Fruit fly (Drosophila melanogaster) whole organism, embryonic: ENCODE results near the gene Clc.

ENCODE experiments used
- ATbp ChIP-seq: fragments of 200-800 bp; sonication (Bioruptor generic); optimal IDR thresholded peaks from 2 replicates; lab custom pipeline; 2017; ENCODE audit warnings: missing biosample characterization, mild to moderate bottlenecking, missing genetic modification characterization, missing genetic modification reagents
- B-H1 ChIP-seq: fragments of 200-800 bp; sonication (Bioruptor generic); IDR thresholded peaks from 3 replicates; pipeline ENCODE4 v1.3.6; 2022; ENCODE audit warnings: missing biosample characterization, missing genetic modification characterization
- CG10267 ChIP-seq: fragments of 200-800 bp; sonication (Bioruptor generic); optimal IDR thresholded peaks from 2 replicates; lab custom pipeline; 2018; ENCODE audit warnings: missing biosample characterization, mild to moderate bottlenecking, missing genetic modification characterization, moderate library complexity
- CG13287 ChIP-seq: fragments of 200-800 bp; sonication (Bioruptor generic); IDR thresholded peaks from 2 replicates; pipeline ENCODE4 v1.3.6; 2022; ENCODE audit warnings: missing biosample characterization, missing genetic modification characterization; ENCODE audit not compliant: partially characterized antibody
- CG14965 ChIP-seq: fragments of 200-800 bp; sonication (Bioruptor generic); optimal IDR thresholded peaks from 2 replicates; lab custom pipeline; 2016; ENCODE audit warnings: missing biosample characterization, missing genetic modification characterization, borderline replicate concordance
- CG15514 ChIP-seq: fragments of 200-800 bp; sonication (Bioruptor generic); optimal IDR thresholded peaks from 3 replicates; lab custom pipeline; 2017; ENCODE audit warnings: missing biosample characterization, missing genetic modification characterization, mild to moderate bottlenecking, moderate library complexity, missing genetic modification reagents
- CG16813 ChIP-seq: fragments of 200-800 bp; sonication (Bioruptor generic); IDR thresholded peaks from 3 replicates; pipeline ENCODE4 v1.3.6; 2022; ENCODE audit warnings: missing biosample characterization, missing genetic modification characterization; ENCODE audit not compliant: partially characterized antibody
- CG17612 ChIP-seq: fragments of 200-800 bp; sonication (Bioruptor generic); IDR thresholded peaks from 2 replicates; pipeline ENCODE4 v1.3.6; 2022; ENCODE audit warnings: missing biosample characterization, missing genetic modification characterization
- CG17829 ChIP-seq: fragments of 200-800 bp; optimal IDR thresholded peaks from 2 replicates; lab custom pipeline; 2019; ENCODE audit warnings: missing biosample characterization, mild to moderate bottlenecking, missing genetic modification characterization, moderate library complexity
- CG2116 ChIP-seq: fragments of 200-800 bp; sonication (Bioruptor generic); optimal IDR thresholded peaks from 3 replicates; lab custom pipeline; 2018; ENCODE audit warnings: missing biosample characterization, mild to moderate bottlenecking, missing genetic modification characterization
- CG31224 ChIP-seq: fragments of 200-800 bp; sonication (Bioruptor generic); IDR thresholded peaks from 2 replicates; pipeline ENCODE4 v1.3.6; 2022; ENCODE audit warnings: missing biosample characterization, missing genetic modification characterization
- CG31441 ChIP-seq: fragments of 200-800 bp; sonication (Bioruptor generic); IDR thresholded peaks from 2 replicates; pipeline ENCODE4 v1.3.6; 2022; ENCODE audit warnings: missing biosample characterization, missing genetic modification characterization
- CG3407 ChIP-seq: fragments of 200-800 bp; sonication (Bioruptor generic); optimal IDR thresholded peaks from 2 replicates; lab custom pipeline; 2018; ENCODE audit warnings: missing biosample characterization, mild to moderate bottlenecking, missing genetic modification characterization
- CG34376 ChIP-seq: fragments of 200-800 bp; sonication (Bioruptor generic); optimal IDR thresholded peaks from 2 replicates; lab custom pipeline; 2018; ENCODE audit warnings: missing biosample characterization, mild to moderate bottlenecking, missing genetic modification characterization
- CG34422 ChIP-seq: fragments of 200-800 bp; sonication (Bioruptor generic); IDR thresholded peaks from 3 replicates; pipeline ENCODE4 v1.3.6; 2022; ENCODE audit warnings: missing biosample characterization, missing genetic modification characterization
- CG4404 ChIP-seq: fragments of 200-800 bp; sonication (Bioruptor generic); IDR thresholded peaks from 2 replicates; pipeline ENCODE4 v1.3.6; 2022; ENCODE audit warnings: missing biosample characterization, missing genetic modification characterization
- CG5245 ChIP-seq: fragments of 200-800 bp; sonication (Bioruptor generic); optimal IDR thresholded peaks from 3 replicates; lab custom pipeline; 2016; ENCODE audit warnings: missing biosample characterization, missing genetic modification characterization
- CG7928 ChIP-seq: fragments of 200-800 bp; sonication (Bioruptor generic); optimal IDR thresholded peaks from 2 replicates; lab custom pipeline; 2017; ENCODE audit warnings: missing biosample characterization, mild to moderate bottlenecking, missing genetic modification characterization
- CG8478 ChIP-seq: fragments of >200 bp; optimal IDR thresholded peaks from 2 replicates; lab custom pipeline; 2018
- CG8944 ChIP-seq: fragments of 200-800 bp; sonication (Bioruptor generic); optimal IDR thresholded peaks from 3 replicates; lab custom pipeline; 2016; ENCODE audit warnings: missing biosample characterization, missing genetic modification characterization
- CG9932 ChIP-seq: fragments of 200-800 bp; sonication (Bioruptor generic); IDR thresholded peaks from 2 replicates; pipeline ENCODE4 v1.3.6; 2022; ENCODE audit warnings: missing biosample characterization, missing genetic modification characterization
- Camta ChIP-seq: fragments of 200-800 bp; sonication (Bioruptor generic); optimal IDR thresholded peaks from 2 replicates; lab custom pipeline; 2016; ENCODE audit warnings: missing biosample characterization, missing genetic modification characterization
- E2f2 ChIP-seq: fragments of 200-800 bp; sonication (Bioruptor generic); IDR thresholded peaks from 2 replicates; pipeline ENCODE4 v1.3.6; 2022; ENCODE audit warnings: missing biosample characterization, missing genetic modification characterization
- Fer3 ChIP-seq: fragments of 200-800 bp; sonication (Bioruptor generic); optimal IDR thresholded peaks from 2 replicates; lab custom pipeline; 2018; ENCODE audit warnings: missing biosample characterization, mild to moderate bottlenecking, missing genetic modification characterization, moderate library complexity
- Hr3 ChIP-seq: fragments of 200-800 bp; sonication (Bioruptor generic); optimal IDR thresholded peaks from 3 replicates; lab custom pipeline; 2016; ENCODE audit warnings: missing biosample characterization, missing genetic modification characterization
- Lhr ChIP-seq: fragments of 200-800 bp; sonication (Bioruptor generic); optimal IDR thresholded peaks from 3 replicates; lab custom pipeline; 2017; ENCODE audit warnings: mild to moderate bottlenecking, missing biosample characterization, missing genetic modification reagents, missing genetic modification characterization
- Med ChIP-seq: fragments of 200-800 bp; sonication (Bioruptor generic); peaks from one replicate; lab custom pipeline; 2016; ENCODE audit warnings: missing biosample characterization, missing genetic modification characterization, mild to moderate bottlenecking, inconsistent platforms, moderate library complexity
- Myb ChIP-seq: fragments of 200-800 bp; sonication (Bioruptor generic); optimal IDR thresholded peaks from 2 replicates; lab custom pipeline; 2016; ENCODE audit warnings: missing biosample characterization, missing genetic modification characterization
- Neu2 ChIP-seq: fragments of 200-800 bp; sonication (Bioruptor generic); optimal IDR thresholded peaks from 3 replicates; lab custom pipeline; 2016; ENCODE audit warnings: missing biosample characterization, missing genetic modification characterization, borderline replicate concordance
- Opbp ChIP-seq: fragments of 200-800 bp; sonication (Bioruptor generic); IDR thresholded peaks from 3 replicates; pipeline ENCODE4 v1.3.6; 2022; ENCODE audit warnings: missing biosample characterization, missing genetic modification characterization; ENCODE audit not compliant: partially characterized antibody
- Sin3A ChIP-seq: fragments of >200 bp; optimal IDR thresholded peaks from 2 replicates; lab custom pipeline; 2018
- Sox100B ChIP-seq: fragments of 200-800 bp; sonication (Bioruptor generic); optimal IDR thresholded peaks from 3 replicates; lab custom pipeline; 2018; ENCODE audit warnings: missing biosample characterization, mild to moderate bottlenecking, missing genetic modification characterization
- Xrp1 ChIP-seq: fragments of 200-800 bp; sonication (Bioruptor generic); IDR thresholded peaks from 2 replicates; pipeline ENCODE4 v1.3.6; 2022; ENCODE audit warnings: missing biosample characterization, missing genetic modification characterization
- chif ChIP-seq, 2 experiments: fragments of 200-800 bp; sonication (Bioruptor generic); optimal IDR thresholded peaks; 3 replicates each; lab custom pipeline; 2016; ENCODE audit warnings: missing biosample characterization in 2 of 2, missing genetic modification characterization in 2 of 2
- chm ChIP-seq: fragments of 200-800 bp; sonication (Bioruptor generic); IDR thresholded peaks from 2 replicates; pipeline ENCODE4 v1.3.6; 2022; ENCODE audit warnings: missing biosample characterization, missing genetic modification characterization
- danr ChIP-seq: fragments of 200-800 bp; sonication (Bioruptor generic); IDR thresholded peaks from 2 replicates; pipeline ENCODE4 v1.3.6; 2022; ENCODE audit warnings: missing biosample characterization, missing genetic modification characterization
- dm ChIP-seq: fragments of 200-800 bp; sonication (Bioruptor generic); optimal IDR thresholded peaks from 3 replicates; lab custom pipeline; 2016; ENCODE audit warnings: missing biosample characterization, missing genetic modification characterization
- exex ChIP-seq: fragments of 200-800 bp; sonication (Bioruptor generic); optimal IDR thresholded peaks from 4 replicates; lab custom pipeline; 2018; ENCODE audit warnings: missing biosample characterization, mild to moderate bottlenecking, missing genetic modification characterization, moderate library complexity
- hkb ChIP-seq, 2 experiments: fragments of 200-800 bp in 1 of 2; fragments of >200 bp in 1 of 2; sonication (Bioruptor generic) in 1 of 2; IDR thresholded peaks in 1 of 2; optimal IDR thresholded peaks in 1 of 2; 2 replicates each; pipeline versions ENCODE4 v1.3.6 to Lab custom; 2017 to 2022; ENCODE audit warnings: missing biosample characterization in 1 of 2, missing genetic modification characterization in 1 of 2
- hth ChIP-seq: fragments of >200 bp; optimal IDR thresholded peaks from 2 replicates; lab custom pipeline; 2017; ENCODE audit warnings: inconsistent platforms
- lab ChIP-seq: fragments of 200-800 bp; sonication (Bioruptor generic); optimal IDR thresholded peaks from 3 replicates; lab custom pipeline; 2017; ENCODE audit warnings: missing biosample characterization, missing genetic modification characterization, mild to moderate bottlenecking, moderate library complexity, missing genetic modification reagents
- lola ChIP-seq, 3 experiments: fragments of >200 bp in 2 of 3; fragments of 200-800 bp in 1 of 3; sonication (Bioruptor generic) in 1 of 3; optimal IDR thresholded peaks; 2 replicates each; lab custom pipeline; 2017 to 2019; ENCODE audit warnings: missing biosample characterization in 3 of 3, missing genetic modification characterization in 3 of 3, mild to moderate bottlenecking in 1 of 3, moderate library complexity in 1 of 3
- mirr ChIP-seq: fragments of 200-800 bp; sonication (Bioruptor generic); optimal IDR thresholded peaks from 3 replicates; lab custom pipeline; 2018; ENCODE audit warnings: missing biosample characterization, mild to moderate bottlenecking, missing genetic modification characterization
- prd ChIP-seq, 3 experiments: fragments of >200 bp in 2 of 3; fragments of 200-800 bp in 1 of 3; sonication (Bioruptor generic) in 1 of 3; optimal IDR thresholded peaks in 2 of 3; IDR thresholded peaks in 1 of 3; 2 replicates in 2 of 3; 3 replicates in 1 of 3; pipeline versions ENCODE4 v1.3.6 to Lab custom; 2017 to 2022; ENCODE audit warnings: missing biosample characterization in 1 of 3, missing genetic modification characterization in 1 of 3
- ranshi ChIP-seq: fragments of 200-800 bp; sonication (Bioruptor generic); IDR thresholded peaks from 2 replicates; pipeline ENCODE4 v1.3.6; 2022; ENCODE audit warnings: missing biosample characterization, missing genetic modification characterization
- slp2 ChIP-seq: fragments of 200-800 bp; sonication (Bioruptor generic); optimal IDR thresholded peaks from 2 replicates; lab custom pipeline; 2016; ENCODE audit warnings: missing biosample characterization, missing genetic modification characterization
- sna ChIP-seq: fragments of 200-800 bp; sonication (Bioruptor generic); IDR thresholded peaks from 2 replicates; pipeline ENCODE4 v1.3.6; 2022; ENCODE audit warnings: missing biosample characterization, missing genetic modification characterization; ENCODE audit not compliant: partially characterized antibody
- tna ChIP-seq: fragments of 200-800 bp; sonication (Bioruptor generic); IDR thresholded peaks from 2 replicates; pipeline ENCODE4 v1.3.6; 2022; ENCODE audit warnings: missing biosample characterization, missing genetic modification characterization; ENCODE audit not compliant: partially characterized antibody
- unc-4 ChIP-seq: fragments of 200-800 bp; sonication (Bioruptor generic); IDR thresholded peaks from 2 replicates; pipeline ENCODE4 v1.3.6; 2022; ENCODE audit warnings: missing biosample characterization, missing genetic modification characterization; ENCODE audit not compliant: partially characterized antibody

Gene Clc

DNA sequence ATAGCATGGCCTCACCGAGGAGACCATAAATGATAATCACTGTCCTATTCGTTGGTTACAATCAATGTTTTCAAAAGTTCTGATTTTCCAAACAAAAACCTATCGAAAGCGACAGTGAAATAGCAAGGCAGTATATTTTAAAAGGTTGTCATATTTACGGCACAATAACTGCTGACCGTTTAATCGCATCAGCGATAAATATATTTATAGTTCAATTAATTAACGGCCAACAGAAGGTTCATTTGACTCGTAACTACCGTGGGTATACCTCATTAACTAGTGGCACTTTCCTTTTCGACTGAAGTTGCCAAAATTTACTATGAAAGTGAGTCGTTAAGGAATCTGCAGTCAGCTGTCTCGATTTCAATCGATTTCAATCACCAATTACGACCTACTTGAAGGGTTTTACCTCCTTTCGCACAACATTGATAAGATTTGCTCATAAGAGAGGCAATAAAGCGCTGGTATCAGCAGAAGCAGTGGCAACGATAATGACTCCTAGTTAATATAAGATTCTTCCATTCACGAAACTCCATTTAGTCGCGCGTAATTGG is 17.4 kb upstream of the Clc start, which contains the start of gene CG17147 (continued):
- peak; percentile 16 for TF ChIP-seq lab (GFP tag; lab: Kevin White, UChicago)
- TF ChIP-seq CG31224 (GFP tag; lab: Robert Waterston, UW) = no peak
- TF ChIP-seq Neu2 (GFP tag; lab: Kevin White, UChicago) = no peak
- TF ChIP-seq Camta (GFP tag; lab: Kevin White, UChicago) = no peak
- TF ChIP-seq tna (GFP tag; lab: Robert Waterston, UW) = no peak
- no peak for TF ChIP-seq CG8944 (GFP tag; lab: Kevin White, UChicago)
- TF ChIP-seq ranshi (GFP tag; lab: Robert Waterston, UW) = no peak
- TF ChIP-seq CG9932 (GFP tag; lab: Robert Waterston, UW) = no peak
- peak; percentile 19 for TF ChIP-seq mirr (GFP tag; lab: Kevin White, UChicago)
- TF ChIP-seq CG10267 = no peak
- TF ChIP-seq E2f2 = no peak
- no peak for TF ChIP-seq sna
- no peak for TF ChIP-seq Med (GFP tag; lab: Kevin White, UChicago)
- no peak for TF ChIP-seq CG15514
- no peak for TF ChIP-seq Sox100B (GFP tag; lab: Kevin White, UChicago)
- no peak for TF ChIP-seq ATbp (GFP tag; lab: Kevin White, UChicago)
- no peak for TF ChIP-seq CG4404
- peak; percentile 88 for TF ChIP-seq CG34376 (GFP tag; lab: Kevin White, UChicago)
- TF ChIP-seq Hr3 (GFP tag; lab: Kevin White, UChicago) = no peak
- no peak for TF ChIP-seq Lhr (GFP tag; lab: Kevin White, UChicago)
- TF ChIP-seq, all 482 proteins: peak for 10

dm6 chr3L:20226153-20226552 is 14.7 kb upstream of the Clc start:
- TF ChIP-seq prd (optimal IDR thresholded peaks at IDR 0.05; lab: Kevin White, UChicago) (no peak), prd (GFP tag; IDR thresholded peaks at IDR 0.05; lab: Robert Waterston, UW) (no peak), B-H1 (no peak), CG8478 (lab: Kevin White, UChicago) (no peak), Opbp (GFP tag; lab: Robert Waterston, UW) (no peak), CG31441 (GFP tag; lab: Robert Waterston, UW) (no peak), Sin3A (lab: Kevin White, UChicago) (peak; percentile 90), slp2 (no peak), CG7928 (no peak), CG5245 (GFP tag; lab: Kevin White, UChicago) (no peak), CG14965 (GFP tag; lab: Kevin White, UChicago) (no peak), lola (GFP tag; optimal IDR thresholded peaks at IDR 0.05; lab: Kevin White, UChicago) (no peak), CG3407 (GFP tag; lab: Kevin White, UChicago) (no peak), chif (GFP tag; optimal IDR thresholded peaks at IDR 0.05; lab: Kevin White, UChicago) (no peak), Xrp1 (GFP tag; lab: Robert Waterston, UW) (no peak), dm (GFP tag; lab: Kevin White, UChicago) (peak; percentile 1), Myb (GFP tag; lab: Kevin White, UChicago) (peak; percentile 94), CG34422 (GFP tag; lab: Robert Waterston, UW) (no peak; the same call in 2 of the 3 replicates), CG16813 (GFP tag; lab: Robert Waterston, UW) (peak; percentile 39; the same call in 1 of the 3 replicates), exex (peak; percentile 5), danr (no peak), CG13287 (GFP tag; lab: Robert Waterston, UW) (peak; percentile 54), chm (GFP tag; lab: Robert Waterston, UW) (no peak), hth (no peak), Fer3 (tag; lab: Kevin White, UChicago) (no peak), unc-4 (GFP tag; lab: Robert Waterston, UW) (peak; percentile 53; the same call in 1 of the 2 replicates), CG17829 (peak; percentile 19), CG2116 (GFP tag; lab: Kevin White, UChicago) (peak; percentile 86), hkb (optimal IDR thresholded peaks at IDR 0.05; lab: Kevin White, UChicago) (peak; percentile 23), hkb (GFP tag; IDR thresholded peaks at IDR 0.05; lab: Robert Waterston, UW) (no peak), CG17612 (GFP tag; lab: Robert Waterston, UW) (no peak)
